Worm (Caenorhabditis elegans): ENCODE data around the gene srh-67.

srh-67 gene

DNA sequence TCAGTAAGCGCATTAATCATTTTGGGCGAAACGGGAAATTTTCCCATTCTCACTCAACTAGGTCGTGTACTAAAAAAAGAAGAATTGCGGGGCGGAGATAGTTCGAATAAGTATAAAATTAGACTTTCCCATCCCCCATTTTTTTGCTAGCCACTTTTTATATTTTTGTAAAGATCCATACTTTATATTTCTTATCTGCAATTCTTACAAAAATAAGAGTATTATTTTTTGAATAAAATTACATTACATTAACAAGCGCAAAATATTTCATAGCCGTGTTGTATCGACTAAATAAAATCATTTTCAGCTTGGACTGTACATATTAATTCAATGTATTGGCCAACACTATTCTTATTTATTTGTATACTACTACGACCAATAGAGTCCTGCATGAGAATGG is 46.8 kb downstream of the srh-67 start, which contains the start of gene F49C5.11:
F49C5.11 (plus strand) TSS at position 301 of the 400 bp plus-strand sequence.
- TF ChIP-seq scrt-1 (GFP tag; IDR thresholded peaks at IDR 0.05) (no peak), ceh-13 (GFP tag; optimal IDR thresholded peaks at IDR 0.05) (no peak), ceh-36 (tag; optimal IDR thresholded peaks at IDR 0.05) (no peak), flt-1 (GFP tag; IDR thresholded peaks at IDR 0.05) (no peak), aly-1 (tag; optimal IDR thresholded peaks at IDR 0.05) (no peak), hmg-4 (GFP tag; optimal IDR thresholded peaks at IDR 0.05) (no peak), pes-1 (GFP tag; IDR thresholded peaks at IDR 0.05) (no peak), hmbx-1 (tag; optimal IDR thresholded peaks at IDR 0.05) (no peak)
